Worm (Caenorhabditis elegans) whole organism, L2 larva: ENCODE results near the gene T04C12.1.

Experiments
- ZK546.5 ChIP-seq: sonication (generic microtip); optimal IDR thresholded peaks from 2 replicates; lab custom pipeline; 2017; ENCODE audit warnings: missing biosample characterization, missing genetic modification characterization
- fos-1 ChIP-seq: fragments of 150-350 bp; optimal IDR thresholded peaks from 2 replicates; lab custom pipeline; 2014; ENCODE audit warnings: missing biosample characterization, missing genetic modification characterization
- nhr-10 ChIP-seq: sonication (generic microtip); optimal IDR thresholded peaks from 2 replicates; lab custom pipeline; 2017; ENCODE audit warnings: missing biosample characterization, missing genetic modification characterization
- nhr-129 ChIP-seq: fragments of 150-350 bp; optimal IDR thresholded peaks from 2 replicates; lab custom pipeline; 2014; ENCODE audit warnings: missing biosample characterization, missing genetic modification characterization
- nhr-23 ChIP-seq: fragments of 150-350 bp; optimal IDR thresholded peaks from 2 replicates; lab custom pipeline; 2014; ENCODE audit warnings: missing biosample characterization, missing genetic modification reagents, missing genetic modification characterization
- sma-3 ChIP-seq: sonication (generic microtip); optimal IDR thresholded peaks from 2 replicates; lab custom pipeline; 2016; ENCODE audit warnings: missing genetic modification reagents, missing genetic modification characterization, missing compliant biosample characterization
- zag-1 ChIP-seq: fragments of 150-350 bp; optimal IDR thresholded peaks from 2 replicates; lab custom pipeline; 2014; ENCODE audit warnings: missing biosample characterization, missing genetic modification characterization
- ztf-1 ChIP-seq: fragments of 200-800 bp; sonication (Bioruptor generic); conservative IDR thresholded peaks from 2 replicates; pipeline ENCODE4 v1.3.6; 2022; ENCODE audit warnings: missing genetic modification characterization, missing compliant biosample characterization

DNA sequence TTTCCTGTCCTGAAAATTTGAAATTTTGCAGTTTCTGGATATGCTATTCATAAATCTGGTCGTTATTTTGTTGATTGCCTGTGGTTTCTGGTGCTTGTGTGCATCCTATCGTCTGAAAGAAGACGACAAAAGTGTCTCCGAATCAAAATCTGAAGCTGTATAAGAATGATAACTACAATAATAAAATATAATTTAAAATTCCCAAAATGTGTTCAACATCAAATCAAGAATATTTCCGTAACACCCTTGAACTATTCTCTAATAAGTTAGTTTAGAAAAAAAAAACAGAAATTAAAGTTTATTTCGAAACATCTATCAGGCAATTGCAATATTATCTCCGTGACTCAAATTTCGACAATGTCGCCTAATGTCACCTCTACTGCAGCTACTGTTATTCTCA, 18.6 kb downstream of the T04C12.1 start, which contains the start of gene C45B11.8:
- TF ChIP-seq nhr-23 (tag; lab: Kevin White, UChicago) (no peak), nhr-10 (tag; lab: Kevin White, UChicago) (no peak), nhr-129 (no peak), fos-1 (tag; lab: Kevin White, UChicago) (no peak), sma-3 (GFP tag; lab: Kevin White, UChicago) (no peak), ztf-1 (GFP tag; lab: Robert Waterston, UW) (no peak), zag-1 (tag; lab: Kevin White, UChicago) (no peak), ZK546.5 (no peak)
